Worm (Caenorhabditis elegans) whole organism, mixed stage, embryonic: ENCODE results near the gene Y113G7A.13.

ENCODE experiments used
- ceh-83 ChIP-seq: fragments of 200-800 bp; sonication (Bioruptor generic); optimal IDR thresholded peaks from 2 replicates; lab custom pipeline; 2018; ENCODE audit warnings: mild to moderate bottlenecking, missing genetic modification characterization, missing compliant biosample characterization
- nhr-2 ChIP-seq: fragments of 150-350 bp; optimal IDR thresholded peaks from 2 replicates; lab custom pipeline; 2014; ENCODE audit warnings: missing biosample characterization, missing genetic modification characterization
- nhr-237 ChIP-seq: fragments of 150-350 bp; optimal IDR thresholded peaks from 2 replicates; lab custom pipeline; 2014; ENCODE audit warnings: missing biosample characterization, missing genetic modification characterization
- tbx-8 ChIP-seq: fragments of 200-800 bp; sonication (Bioruptor generic); optimal IDR thresholded peaks from 2 replicates; lab custom pipeline; 2018; ENCODE audit warnings: mild to moderate bottlenecking, missing genetic modification characterization, moderate library complexity, missing compliant biosample characterization
- unc-62 ChIP-seq: fragments of 150-350 bp; optimal IDR thresholded peaks from 2 replicates; lab custom pipeline; 2014; ENCODE audit warnings: missing biosample characterization, missing genetic modification reagents, missing genetic modification characterization

- TF ChIP-seq nhr-237 (tag; lab: Kevin White, UChicago) (no peak), tbx-8 (GFP tag; lab: Kevin White, UChicago) (no peak), ceh-83 (GFP tag; lab: Kevin White, UChicago) (no peak), unc-62 (GFP tag; lab: Kevin White, UChicago) (no peak), nhr-2 (tag; lab: Kevin White, UChicago) (no peak)
These were observed 43.6 kb upstream of the Y113G7A.13 start for ce11 chrV:20104417-20104816.
